Fruit fly (Drosophila melanogaster) whole organism: ENCODE measurements around the gene Grx5.

ENCODE experiments used
- CG8478 ChIP-seq: fragments of >200 bp; optimal IDR thresholded peaks from 2 replicates; lab custom pipeline; 2018; ENCODE audit warnings: inconsistent platforms
- Dll ChIP-seq: fragments of >200 bp; optimal IDR thresholded peaks from 2 replicates; lab custom pipeline; 2017
- pan ChIP-seq: fragments of >200 bp; optimal IDR thresholded peaks from 2 replicates; lab custom pipeline; 2017

dm6 chrX:14802611-14803110, 35.3 kb downstream of the Grx5 start:
- TF ChIP-seq CG8478 (lab: Kevin White, UChicago): no peak
- no peak for TF ChIP-seq Dll (lab: Kevin White, UChicago)
- TF ChIP-seq pan (lab: Kevin White, UChicago): no peak
